Fruit fly (Drosophila melanogaster) whole organism, wandering third instar larva: ENCODE measurements around the gene bbg.

Experiments
- Abd-B ChIP-seq: fragments of >200 bp; optimal IDR thresholded peaks from 2 replicates; lab custom pipeline; 2017; ENCODE audit warnings: missing biosample characterization, missing genetic modification characterization
- CG9705 ChIP-seq: fragments of 200-800 bp; sonication (Bioruptor generic); optimal IDR thresholded peaks from 2 replicates; lab custom pipeline; 2018; ENCODE audit warnings: missing biosample characterization, mild to moderate bottlenecking, missing genetic modification characterization
- N ChIP-seq: fragments of >200 bp; optimal IDR thresholded peaks from 2 replicates; lab custom pipeline; 2018; ENCODE audit warnings: missing biosample characterization, missing external identifiers, missing genetic modification characterization
- h ChIP-seq: fragments of 200-800 bp; sonication (Bioruptor generic); optimal IDR thresholded peaks from 3 replicates; lab custom pipeline; 2016; ENCODE audit warnings: missing biosample characterization, mild to moderate bottlenecking, missing genetic modification characterization

DNA sequence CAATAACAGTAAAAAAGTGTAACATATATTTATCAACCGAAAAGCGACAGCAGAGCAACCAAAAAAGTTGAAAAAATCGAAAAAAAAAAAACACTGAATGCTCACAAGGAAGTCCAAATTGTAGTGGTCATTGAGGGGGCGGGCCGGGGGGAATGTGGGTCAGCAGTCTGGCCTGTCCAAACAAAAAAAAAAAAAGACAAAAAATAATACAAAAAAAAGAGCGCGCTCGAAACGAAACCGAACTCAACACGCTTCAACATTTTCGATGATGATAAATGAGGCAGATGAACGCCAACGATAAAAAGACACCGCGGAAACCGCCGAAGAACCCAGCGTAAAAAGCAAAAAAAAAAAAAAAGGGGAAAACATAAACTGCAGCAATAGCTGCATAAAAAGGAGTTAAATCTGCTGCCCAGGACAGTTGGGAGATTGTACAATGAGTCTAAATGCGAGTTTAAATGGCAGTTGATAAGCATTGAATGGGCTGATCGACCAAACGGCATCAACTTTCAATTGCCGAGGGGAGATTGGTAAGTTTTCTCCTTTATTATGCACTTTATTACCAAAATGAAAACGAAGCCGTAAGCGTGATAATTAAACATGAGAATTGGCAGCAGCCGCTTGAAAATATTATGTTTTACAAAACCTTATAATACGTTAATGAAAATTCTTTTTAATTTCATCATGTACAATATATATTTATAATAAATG is 80.0 kb downstream of the bbg start:
- TF ChIP-seq h (GFP tag; lab: Kevin White, UChicago) (no peak), Abd-B (no peak), N (no peak), CG9705 (no peak)
